Worm (Caenorhabditis elegans) whole organism, young adult: Measurements from ENCODE around the gene add-2.

ENCODE experiments used
- F55B11.4 ChIP-seq: sonication (generic microtip); optimal IDR thresholded peaks from 2 replicates; lab custom pipeline; 2016; ENCODE audit warnings: missing compliant biosample characterization, missing genetic modification characterization, borderline replicate concordance; ENCODE audit not compliant: insufficient read depth
- T07F8.4 ChIP-seq: sonication (generic microtip); optimal IDR thresholded peaks from 2 replicates; lab custom pipeline; 2016; ENCODE audit warnings: mild to moderate bottlenecking, missing genetic modification characterization, moderate library complexity, missing compliant biosample characterization
- bed-2 ChIP-seq: fragments of 200-800 bp; sonication (Bioruptor generic); IDR thresholded peaks from 2 replicates; pipeline ENCODE4 v1.3.6; 2022; ENCODE audit warnings: missing genetic modification reagents, missing genetic modification characterization, missing compliant biosample characterization
- dpl-1 ChIP-seq: fragments of 150-350 bp; optimal IDR thresholded peaks from 2 replicates; lab custom pipeline; 2014; ENCODE audit warnings: missing biosample characterization, missing genetic modification reagents, missing genetic modification characterization
- egrh-3 ChIP-seq: fragments of 200-800 bp; sonication (Bioruptor generic); IDR thresholded peaks from 2 replicates; pipeline ENCODE4 v1.3.6; 2022; ENCODE audit warnings: missing genetic modification reagents, missing genetic modification characterization, missing compliant biosample characterization
- lin-35 ChIP-seq, 3 experiments: fragments of 150-350 bp in 2 of 3; sonication (generic microtip) in 1 of 3; optimal IDR thresholded peaks; 2 replicates each; lab custom pipeline; 2014 to 2018; ENCODE audit warnings: missing biosample characterization in 3 of 3, missing genetic modification characterization in 3 of 3, missing genetic modification reagents in 3 of 3
- nfyb-1 ChIP-seq: fragments of 200-800 bp; sonication (Bioruptor generic); IDR thresholded peaks from 2 replicates; pipeline ENCODE4 v1.3.6; 2022; ENCODE audit warnings: missing genetic modification reagents, missing genetic modification characterization, missing compliant biosample characterization
- rcor-1 ChIP-seq: fragments of 200-800 bp; sonication (Bioruptor generic); IDR thresholded peaks from 2 replicates; pipeline ENCODE4 v1.3.6; 2022; ENCODE audit warnings: missing genetic modification reagents, missing genetic modification characterization, missing compliant biosample characterization
- tlf-1 ChIP-seq: fragments of 200-800 bp; sonication (Bioruptor generic); optimal IDR thresholded peaks from 2 replicates; lab custom pipeline; 2018; ENCODE audit warnings: mild to moderate bottlenecking, missing genetic modification characterization, missing compliant biosample characterization
- unc-130 ChIP-seq: sonication (generic microtip); optimal IDR thresholded peaks from 2 replicates; lab custom pipeline; 2016; ENCODE audit warnings: missing genetic modification reagents, missing genetic modification characterization, missing compliant biosample characterization

- TF ChIP-seq egrh-3 = no peak
- no peak for TF ChIP-seq tlf-1 (GFP tag; lab: Kevin White, UChicago)
- no peak for TF ChIP-seq unc-130 (GFP tag; lab: Kevin White, UChicago)
- TF ChIP-seq bed-2 (GFP tag; lab: Robert Waterston, UW) = no peak
- TF ChIP-seq lin-35 (GFP tag; optimal IDR thresholded peaks at IDR 0.05; lab: Kevin White, UChicago) = no peak
- no peak for TF ChIP-seq T07F8.4 (tag; lab: Kevin White, UChicago)
- no peak for TF ChIP-seq nfyb-1 (GFP tag; lab: Robert Waterston, UW)
- TF ChIP-seq dpl-1 (GFP tag; lab: Kevin White, UChicago) = no peak
- TF ChIP-seq F55B11.4 (tag; lab: Kevin White, UChicago) = no peak
- TF ChIP-seq rcor-1 (GFP tag; lab: Robert Waterston, UW) = no peak
These were observed 25.1 kb upstream of the add-2 start for ce11 chrV:12038317-12038716.
